Fruit fly (Drosophila melanogaster) whole organism, embryonic: Measurements from ENCODE around the gene CG14515.

ENCODE experiments used
- Atf-2 ChIP-seq: fragments of 200-800 bp; sonication (Bioruptor generic); optimal IDR thresholded peaks from 2 replicates; lab custom pipeline; 2016; ENCODE audit warnings: missing biosample characterization, missing genetic modification characterization
- Atf3 ChIP-seq: fragments of 200-800 bp; sonication (Bioruptor generic); optimal IDR thresholded peaks from 3 replicates; lab custom pipeline; 2016; ENCODE audit warnings: missing biosample characterization, missing genetic modification characterization
- Bgb ChIP-seq: fragments of 200-800 bp; sonication (Bioruptor generic); IDR thresholded peaks from 2 replicates; pipeline ENCODE4 v1.3.6; 2022; ENCODE audit warnings: missing biosample characterization, missing genetic modification characterization; ENCODE audit not compliant: partially characterized antibody
- C15 ChIP-seq: fragments of 200-800 bp; sonication (Bioruptor generic); IDR thresholded peaks from 3 replicates; pipeline ENCODE4 v1.3.6; 2022; ENCODE audit warnings: missing biosample characterization, missing genetic modification characterization
- CG10209 ChIP-seq: fragments of 200-800 bp; sonication (Bioruptor generic); optimal IDR thresholded peaks from 3 replicates; lab custom pipeline; 2017; ENCODE audit warnings: missing biosample characterization, mild to moderate bottlenecking, missing genetic modification characterization, missing genetic modification reagents
- CG10267 ChIP-seq: fragments of 200-800 bp; sonication (Bioruptor generic); optimal IDR thresholded peaks from 2 replicates; lab custom pipeline; 2018; ENCODE audit warnings: missing biosample characterization, mild to moderate bottlenecking, missing genetic modification characterization, moderate library complexity
- CG12155 ChIP-seq: fragments of 200-800 bp; sonication (Bioruptor generic); optimal IDR thresholded peaks from 3 replicates; lab custom pipeline; 2016; ENCODE audit warnings: missing biosample characterization, missing genetic modification characterization
- CG13894 ChIP-seq: fragments of 200-800 bp; sonication (Bioruptor generic); optimal IDR thresholded peaks from 3 replicates; lab custom pipeline; 2018; ENCODE audit warnings: missing biosample characterization, mild to moderate bottlenecking, missing genetic modification characterization, moderate library complexity
- CG1529 ChIP-seq: fragments of 200-800 bp; sonication (Bioruptor generic); optimal IDR thresholded peaks from 3 replicates; lab custom pipeline; 2018; ENCODE audit warnings: missing biosample characterization, missing genetic modification characterization
- CG1603 ChIP-seq: fragments of 200-800 bp; sonication (Bioruptor generic); optimal IDR thresholded peaks from 2 replicates; lab custom pipeline; 2019; ENCODE audit warnings: missing biosample characterization, mild to moderate bottlenecking, missing genetic modification characterization, moderate library complexity
- CG17361 ChIP-seq: fragments of 200-800 bp; sonication (Bioruptor generic); IDR thresholded peaks from 3 replicates; pipeline ENCODE4 v1.3.6; 2022; ENCODE audit warnings: missing biosample characterization, missing genetic modification characterization
- CG1832 ChIP-seq: fragments of 200-800 bp; sonication (Bioruptor generic); optimal IDR thresholded peaks from 2 replicates; lab custom pipeline; 2017; ENCODE audit warnings: missing biosample characterization, mild to moderate bottlenecking, missing genetic modification characterization, inconsistent platforms
- CG2875 ChIP-seq: fragments of 200-800 bp; sonication (Bioruptor generic); optimal IDR thresholded peaks from 2 replicates; lab custom pipeline; 2017; ENCODE audit warnings: missing biosample characterization, mild to moderate bottlenecking, missing genetic modification characterization, missing genetic modification reagents
- CG30020 ChIP-seq: fragments of 200-800 bp; optimal IDR thresholded peaks from 2 replicates; lab custom pipeline; 2019; ENCODE audit warnings: missing biosample characterization, mild to moderate bottlenecking, missing genetic modification characterization, moderate library complexity
- CG3065 ChIP-seq: fragments of 200-800 bp; sonication (Bioruptor generic); optimal IDR thresholded peaks from 2 replicates; lab custom pipeline; 2016; ENCODE audit warnings: missing biosample characterization, missing genetic modification characterization
- CG31441 ChIP-seq: fragments of 200-800 bp; sonication (Bioruptor generic); IDR thresholded peaks from 2 replicates; pipeline ENCODE4 v1.3.6; 2022; ENCODE audit warnings: missing biosample characterization, missing genetic modification characterization
- CG4424 ChIP-seq: fragments of 200-800 bp; sonication (Bioruptor generic); optimal IDR thresholded peaks from 3 replicates; lab custom pipeline; 2016; ENCODE audit warnings: missing biosample characterization, missing genetic modification characterization
- CG6175 ChIP-seq: fragments of 200-800 bp; sonication (Bioruptor generic); IDR thresholded peaks from 3 replicates; pipeline ENCODE4 v1.3.6; 2022; ENCODE audit warnings: missing biosample characterization, missing genetic modification characterization
- CG6254 ChIP-seq: fragments of 200-800 bp; sonication (Bioruptor generic); optimal IDR thresholded peaks from 3 replicates; lab custom pipeline; 2017; ENCODE audit warnings: mild to moderate bottlenecking, missing biosample characterization, missing genetic modification reagents, missing genetic modification characterization
- CG6654 ChIP-seq: fragments of 200-800 bp; sonication (Bioruptor generic); optimal IDR thresholded peaks from 2 replicates; lab custom pipeline; 2017; ENCODE audit warnings: missing biosample characterization, mild to moderate bottlenecking, missing genetic modification characterization
- CG6854 ChIP-seq: fragments of 200-800 bp; sonication (Bioruptor generic); optimal IDR thresholded peaks from 3 replicates; lab custom pipeline; 2017; ENCODE audit warnings: missing biosample characterization, mild to moderate bottlenecking, missing genetic modification characterization
- CG9876 ChIP-seq: fragments of 200-800 bp; sonication (Bioruptor generic); optimal IDR thresholded peaks from 2 replicates; lab custom pipeline; 2016; ENCODE audit warnings: missing biosample characterization, missing genetic modification characterization
- CTCF ChIP-seq: fragments of 200-800 bp; sonication (Bioruptor generic); optimal IDR thresholded peaks from 2 replicates; lab custom pipeline; 2017; ENCODE audit warnings: missing biosample characterization, mild to moderate bottlenecking, missing genetic modification characterization, moderate library complexity
- Dip3 ChIP-seq: fragments of 200-800 bp; sonication (Bioruptor generic); optimal IDR thresholded peaks from 3 replicates; lab custom pipeline; 2016; ENCODE audit warnings: missing biosample characterization, missing genetic modification characterization
- Drgx ChIP-seq: fragments of 200-800 bp; sonication (Bioruptor generic); IDR thresholded peaks from 2 replicates; pipeline ENCODE4 v1.3.6; 2022; ENCODE audit warnings: missing biosample characterization, missing genetic modification characterization
- E2f1 ChIP-seq: fragments of 200-800 bp; sonication (Bioruptor generic); IDR thresholded peaks from 2 replicates; pipeline ENCODE4 v1.3.6; 2022; ENCODE audit warnings: missing biosample characterization, missing genetic modification characterization
- Eip74EF ChIP-seq, 2 experiments: fragments of 200-800 bp in 1 of 2; fragments of >200 bp in 1 of 2; sonication (Bioruptor generic) in 1 of 2; optimal IDR thresholded peaks; 2 replicates each; lab custom pipeline; 2017 to 2019; ENCODE audit warnings: missing biosample characterization in 2 of 2, missing genetic modification characterization in 2 of 2, mild to moderate bottlenecking in 1 of 2, moderate library complexity in 1 of 2
- Meics ChIP-seq: fragments of 200-800 bp; sonication (Bioruptor generic); optimal IDR thresholded peaks from 2 replicates; lab custom pipeline; 2017; ENCODE audit warnings: missing biosample characterization, mild to moderate bottlenecking, missing genetic modification characterization
- NFAT ChIP-seq: fragments of 200-800 bp; sonication (Bioruptor generic); IDR thresholded peaks from 2 replicates; pipeline ENCODE4 v1.3.6; 2022; ENCODE audit warnings: missing biosample characterization, missing genetic modification characterization
- Nf-YB ChIP-seq: fragments of 200-800 bp; sonication (Bioruptor generic); optimal IDR thresholded peaks from 3 replicates; lab custom pipeline; 2019; ENCODE audit warnings: missing biosample characterization, mild to moderate bottlenecking, missing genetic modification characterization, moderate library complexity
- Oaz ChIP-seq: fragments of 200-800 bp; sonication (Bioruptor generic); IDR thresholded peaks from 2 replicates; pipeline ENCODE4 v1.3.6; 2022; ENCODE audit warnings: missing biosample characterization, missing genetic modification characterization
- PHDP ChIP-seq: fragments of 200-800 bp; sonication (Bioruptor generic); optimal IDR thresholded peaks from 3 replicates; lab custom pipeline; 2018; ENCODE audit warnings: missing biosample characterization, mild to moderate bottlenecking, missing genetic modification characterization, moderate library complexity
- Xrp1 ChIP-seq: fragments of 200-800 bp; sonication (Bioruptor generic); IDR thresholded peaks from 2 replicates; pipeline ENCODE4 v1.3.6; 2022; ENCODE audit warnings: missing biosample characterization, missing genetic modification characterization
- ash1 ChIP-seq: fragments of 200-800 bp; sonication (Bioruptor generic); optimal IDR thresholded peaks from 2 replicates; lab custom pipeline; 2018; ENCODE audit warnings: missing biosample characterization, mild to moderate bottlenecking, missing genetic modification characterization
- bcd ChIP-seq: fragments of 200-800 bp; sonication (Bioruptor generic); optimal IDR thresholded peaks from 2 replicates; lab custom pipeline; 2017; ENCODE audit warnings: missing biosample characterization, mild to moderate bottlenecking, missing genetic modification characterization
- cad ChIP-seq: fragments of >200 bp; optimal IDR thresholded peaks from 2 replicates; lab custom pipeline; 2017; ENCODE audit warnings: missing biosample characterization, missing genetic modification characterization
- esg ChIP-seq: fragments of 200-800 bp; sonication (Bioruptor generic); conservative IDR thresholded peaks from 2 replicates; pipeline ENCODE4 v1.3.6; 2022; ENCODE audit warnings: missing biosample characterization, missing genetic modification characterization
- fru ChIP-seq: fragments of >200 bp; optimal IDR thresholded peaks from 2 replicates; lab custom pipeline; 2017
- gcm ChIP-seq: fragments of 200-800 bp; sonication (Bioruptor generic); optimal IDR thresholded peaks from 2 replicates; lab custom pipeline; 2019; ENCODE audit warnings: missing biosample characterization, mild to moderate bottlenecking, missing genetic modification characterization, moderate library complexity
- gem ChIP-seq: fragments of 200-800 bp; sonication (Bioruptor generic); optimal IDR thresholded peaks from 2 replicates; lab custom pipeline; 2019; ENCODE audit warnings: missing biosample characterization, mild to moderate bottlenecking, missing genetic modification characterization, moderate library complexity
- her ChIP-seq: fragments of 200-800 bp; sonication (Bioruptor generic); optimal IDR thresholded peaks from 2 replicates; lab custom pipeline; 2016; ENCODE audit warnings: missing biosample characterization, missing genetic modification characterization
- lbe ChIP-seq: fragments of 200-800 bp; sonication (Bioruptor generic); optimal IDR thresholded peaks from 2 replicates; lab custom pipeline; 2016; ENCODE audit warnings: missing biosample characterization, mild to moderate bottlenecking, missing genetic modification characterization
- psq ChIP-seq: fragments of 200-800 bp; sonication (Bioruptor generic); optimal IDR thresholded peaks from 2 replicates; lab custom pipeline; 2017; ENCODE audit warnings: missing biosample characterization, missing genetic modification characterization
- sc ChIP-seq, 3 experiments: fragments of >200 bp in 2 of 3; fragments of 200-800 bp in 1 of 3; sonication (Bioruptor generic) in 1 of 3; optimal IDR thresholded peaks; 2 replicates in 2 of 3; 3 replicates in 1 of 3; lab custom pipeline; 2017; ENCODE audit warnings: mild to moderate bottlenecking in 1 of 3, missing biosample characterization in 1 of 3, missing genetic modification characterization in 1 of 3, missing genetic modification reagents in 1 of 3
- sim ChIP-seq: fragments of 200-800 bp; sonication (Bioruptor generic); IDR thresholded peaks from 2 replicates; pipeline ENCODE4 v1.3.6; 2022; ENCODE audit warnings: missing biosample characterization, missing genetic modification characterization
- sima ChIP-seq: fragments of 200-800 bp; sonication (Bioruptor generic); optimal IDR thresholded peaks from 2 replicates; lab custom pipeline; 2016; ENCODE audit warnings: missing biosample characterization, missing genetic modification characterization
- slbo ChIP-seq: fragments of 200-800 bp; sonication (Bioruptor generic); IDR thresholded peaks from 2 replicates; pipeline ENCODE4 v1.3.6; 2022; ENCODE audit warnings: missing biosample characterization, missing genetic modification characterization
- slou ChIP-seq: fragments of 200-800 bp; sonication (Bioruptor generic); optimal IDR thresholded peaks from 3 replicates; lab custom pipeline; 2016; ENCODE audit warnings: missing biosample characterization, missing genetic modification characterization
- sob ChIP-seq: fragments of 200-800 bp; sonication (Bioruptor generic); IDR thresholded peaks from 2 replicates; pipeline ENCODE4 v1.3.6; 2022; ENCODE audit warnings: missing biosample characterization, missing genetic modification characterization
- sug ChIP-seq: fragments of 200-800 bp; optimal IDR thresholded peaks from 2 replicates; lab custom pipeline; 2019; ENCODE audit warnings: missing biosample characterization, mild to moderate bottlenecking, missing genetic modification characterization, moderate library complexity
- yki ChIP-seq: fragments of >200 bp; optimal IDR thresholded peaks from 3 replicates; lab custom pipeline; 2018
- zf30C ChIP-seq: fragments of 200-800 bp; sonication (Bioruptor generic); optimal IDR thresholded peaks from 3 replicates; lab custom pipeline; 2018; ENCODE audit warnings: missing biosample characterization, mild to moderate bottlenecking, missing genetic modification characterization

Gene CG14515

DNA sequence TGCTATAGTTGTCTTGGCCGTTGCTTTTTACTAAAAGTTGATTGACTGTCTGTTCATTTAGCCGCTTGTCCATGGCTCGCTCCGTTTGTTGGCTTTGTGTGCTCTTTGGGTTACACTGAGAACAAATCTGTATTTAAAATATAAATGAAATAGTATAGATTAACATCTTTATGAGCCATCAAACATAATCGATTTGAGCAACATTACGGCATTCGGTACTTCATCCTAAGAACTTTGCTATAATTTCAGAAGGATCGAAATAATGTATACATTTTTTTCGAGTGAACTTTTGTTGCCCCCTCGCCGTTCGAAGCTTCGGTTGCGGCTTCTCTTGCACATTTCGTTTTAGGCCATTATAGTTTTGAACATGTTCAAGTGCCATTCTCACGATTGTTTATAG is 10.6 kb downstream of the CG14515 start (continued):
- no peak; the same call in 2 of the 3 replicates for TF ChIP-seq CG6175
- no peak for TF ChIP-seq sug (tag; lab: Kevin White, UChicago)
- TF ChIP-seq cad (GFP tag; lab: Kevin White, UChicago): no peak
- no peak for TF ChIP-seq sim
- TF ChIP-seq C15 (GFP tag; lab: Robert Waterston, UW): no peak
- TF ChIP-seq CG31441 (GFP tag; lab: Robert Waterston, UW): peak; percentile 75
- 0 out of 2 replicates have a peak, but pooled peaks have one; percentile 42 for TF ChIP-seq E2f1 (GFP tag; lab: Robert Waterston, UW)
- no peak for TF ChIP-seq CG6654 (GFP tag; lab: Kevin White, UChicago)
- no peak for TF ChIP-seq Bgb (GFP tag; lab: Robert Waterston, UW)
- peak; percentile 24 for TF ChIP-seq CG12155
- TF ChIP-seq CG17361 (GFP tag; lab: Robert Waterston, UW): peak; percentile 62; the same call in 2 of the 3 replicates
- no peak; the same call in 1 of the 2 replicates for TF ChIP-seq sob (GFP tag; lab: Robert Waterston, UW)
- peak; percentile 63 for TF ChIP-seq CG1529 (GFP tag; lab: Kevin White, UChicago)
- no peak for TF ChIP-seq NFAT (GFP tag; lab: Robert Waterston, UW)
- TF ChIP-seq lbe (GFP tag; lab: Kevin White, UChicago): no peak
- no peak for TF ChIP-seq CG3065 (GFP tag; lab: Kevin White, UChicago)
- no peak for TF ChIP-seq CG6854 (GFP tag; lab: Kevin White, UChicago)
- no peak for TF ChIP-seq yki (lab: Kevin White, UChicago)
- TF ChIP-seq Nf-YB (GFP tag; lab: Kevin White, UChicago): peak; percentile 27
- TF ChIP-seq Eip74EF (GFP tag; optimal IDR thresholded peaks at IDR 0.05; lab: Kevin White, UChicago): peak in 1 of 2 experiments; percentile 71
- TF ChIP-seq Drgx: peak; percentile 92
- TF ChIP-seq slbo (GFP tag; lab: Robert Waterston, UW): peak; percentile 34
- TF ChIP-seq slou (GFP tag; lab: Kevin White, UChicago): no peak
- TF ChIP-seq CG2875: peak; percentile 63
- peak; percentile 26 for TF ChIP-seq Dip3 (GFP tag; lab: Kevin White, UChicago)
- peak; percentile 67 for TF ChIP-seq CG6254 (GFP tag; lab: Kevin White, UChicago)
- TF ChIP-seq CG10209 (GFP tag; lab: Kevin White, UChicago): peak; percentile 70
- peak; percentile 87 for TF ChIP-seq gem (tag; lab: Kevin White, UChicago)
- TF ChIP-seq CG9876 (GFP tag; lab: Kevin White, UChicago): no peak
- TF ChIP-seq CG4424 (GFP tag; lab: Kevin White, UChicago): peak; percentile 19
- TF ChIP-seq CG10267: peak; percentile 69
- no peak for TF ChIP-seq fru (lab: Kevin White, UChicago)
- TF ChIP-seq CG1832 (GFP tag; lab: Kevin White, UChicago): no peak
- peak; percentile 33 for TF ChIP-seq Atf3 (GFP tag; lab: Kevin White, UChicago)
- TF ChIP-seq CG1603 (tag; lab: Kevin White, UChicago): peak; percentile 82
- peak; percentile 73 for TF ChIP-seq gcm (GFP tag; lab: Kevin White, UChicago)
- peak; percentile 75 for TF ChIP-seq Xrp1 (GFP tag; lab: Robert Waterston, UW)
- TF ChIP-seq CTCF (GFP tag; lab: Kevin White, UChicago): no peak
- peak; percentile 77 for TF ChIP-seq PHDP (tag; lab: Kevin White, UChicago)
- no peak for TF ChIP-seq zf30C (GFP tag; lab: Kevin White, UChicago)
- TF ChIP-seq ash1: no peak
- TF ChIP-seq CG30020 (tag; lab: Kevin White, UChicago): peak; percentile 15
- no peak for TF ChIP-seq sc (optimal IDR thresholded peaks at IDR 0.05; lab: Kevin White, UChicago)
- TF ChIP-seq sc (GFP tag; optimal IDR thresholded peaks at IDR 0.05; lab: Kevin White, UChicago): peak; percentile 60
- no peak for TF ChIP-seq psq (GFP tag; lab: Kevin White, UChicago)
- TF ChIP-seq bcd: peak; percentile 62
- TF ChIP-seq sima (GFP tag; lab: Kevin White, UChicago): no peak
- peak; percentile 54 for TF ChIP-seq Meics (GFP tag; lab: Kevin White, UChicago)
- peak; percentile 66 for TF ChIP-seq esg (GFP tag; lab: Robert Waterston, UW)
- TF ChIP-seq her (GFP tag; lab: Kevin White, UChicago): no peak
- peak; percentile 36; the same call in 1 of the 2 replicates for TF ChIP-seq Oaz (GFP tag; lab: Robert Waterston, UW)
- TF ChIP-seq CG13894: no peak
- no peak for TF ChIP-seq Atf-2
